Worm (Caenorhabditis elegans) whole organism, young adult: ENCODE data around the gene C29F9.6.

Source experiments
- B0336.3 ChIP-seq: fragments of 200-800 bp; sonication (Bioruptor generic); IDR thresholded peaks from 2 replicates; pipeline ENCODE4 v1.3.6; 2022; ENCODE audit warnings: missing genetic modification characterization, missing compliant biosample characterization
- C06A6.2 ChIP-seq: fragments of 200-800 bp; sonication (Bioruptor generic); conservative IDR thresholded peaks from 2 replicates; pipeline ENCODE4 v1.3.6; 2022; ENCODE audit warnings: missing genetic modification characterization, missing compliant biosample characterization
- F22D6.2 ChIP-seq: sonication (generic microtip); optimal IDR thresholded peaks from 2 replicates; lab custom pipeline; 2016; ENCODE audit warnings: mild to moderate bottlenecking, missing genetic modification characterization, missing compliant biosample characterization
- F57A8.1 ChIP-seq: fragments of 200-800 bp; sonication (Bioruptor generic); optimal IDR thresholded peaks from 2 replicates; lab custom pipeline; 2018; ENCODE audit warnings: mild to moderate bottlenecking, missing genetic modification characterization, moderate library complexity, missing compliant biosample characterization
- K11D2.4 ChIP-seq: fragments of 200-800 bp; sonication (Bioruptor generic); IDR thresholded peaks from 2 replicates; pipeline ENCODE4 v1.3.6; 2022; ENCODE audit warnings: missing genetic modification reagents, missing genetic modification characterization, missing compliant biosample characterization
- Y56A3A.18 ChIP-seq: fragments of 200-800 bp; sonication (Bioruptor generic); IDR thresholded peaks from 2 replicates; pipeline ENCODE4 v1.3.6; 2022; ENCODE audit warnings: missing genetic modification reagents, missing genetic modification characterization, missing compliant biosample characterization
- attf-3 ChIP-seq: fragments of 200-800 bp; sonication (Bioruptor generic); conservative IDR thresholded peaks from 2 replicates; pipeline ENCODE4 v1.3.6; 2022; ENCODE audit warnings: missing genetic modification reagents, missing genetic modification characterization, missing compliant biosample characterization
- attf-6 ChIP-seq: fragments of 200-800 bp; sonication (Bioruptor generic); IDR thresholded peaks from 2 replicates; pipeline ENCODE4 v1.3.6; 2022; ENCODE audit warnings: missing genetic modification reagents, missing genetic modification characterization, missing compliant biosample characterization
- cebp-1 ChIP-seq, 2 experiments: fragments of 200-800 bp in 1 of 2; sonication (Bioruptor generic) in 1 of 2; sonication (generic microtip) in 1 of 2; IDR thresholded peaks in 1 of 2; optimal IDR thresholded peaks in 1 of 2; 2 replicates each; pipeline versions ENCODE4 v1.3.6 to Lab custom; 2017 to 2022; ENCODE audit warnings: missing compliant biosample characterization in 2 of 2, missing genetic modification characterization in 2 of 2, mild to moderate bottlenecking in 1 of 2, missing genetic modification reagents in 1 of 2, moderate library complexity in 1 of 2
- ceh-27 ChIP-seq: fragments of 200-800 bp; sonication (Bioruptor generic); optimal IDR thresholded peaks from 2 replicates; lab custom pipeline; 2018; ENCODE audit warnings: mild to moderate bottlenecking, missing genetic modification characterization, moderate library complexity, missing compliant biosample characterization
- ceh-40 ChIP-seq: fragments of 200-800 bp; sonication (Bioruptor generic); IDR thresholded peaks from 2 replicates; pipeline ENCODE4 v1.3.6; 2022; ENCODE audit warnings: missing genetic modification characterization, missing compliant biosample characterization
- ceh-58 ChIP-seq: fragments of 200-800 bp; sonication (Bioruptor generic); IDR thresholded peaks from 2 replicates; pipeline ENCODE4 v1.3.6; 2022; ENCODE audit warnings: missing genetic modification characterization, missing compliant biosample characterization
- ceh-79 ChIP-seq: sonication (generic microtip); optimal IDR thresholded peaks from 2 replicates; lab custom pipeline; 2017; ENCODE audit warnings: mild to moderate bottlenecking, missing genetic modification characterization, missing compliant biosample characterization
- die-1 ChIP-seq: sonication (generic microtip); optimal IDR thresholded peaks from 2 replicates; lab custom pipeline; 2016; ENCODE audit warnings: missing genotype, mild to moderate bottlenecking, missing genetic modification characterization, missing compliant biosample characterization
- dpff-1 ChIP-seq: sonication (generic microtip); optimal IDR thresholded peaks from 2 replicates; lab custom pipeline; 2017; ENCODE audit warnings: mild to moderate bottlenecking, missing genetic modification characterization, missing compliant biosample characterization
- dpl-1 ChIP-seq: fragments of 150-350 bp; optimal IDR thresholded peaks from 2 replicates; lab custom pipeline; 2014; ENCODE audit warnings: missing biosample characterization, missing genetic modification reagents, missing genetic modification characterization
- ekl-4 ChIP-seq: fragments of 200-800 bp; sonication (Bioruptor generic); IDR thresholded peaks from 2 replicates; pipeline ENCODE4 v1.3.6; 2022; ENCODE audit warnings: missing genetic modification reagents, missing genetic modification characterization, missing compliant biosample characterization
- ets-4 ChIP-seq: fragments of 200-800 bp; sonication (Bioruptor generic); optimal IDR thresholded peaks from 2 replicates; lab custom pipeline; 2018; ENCODE audit warnings: mild to moderate bottlenecking, missing genetic modification characterization, missing compliant biosample characterization
- hmg-1.2 ChIP-seq: fragments of 200-800 bp; sonication (Bioruptor generic); IDR thresholded peaks from 2 replicates; pipeline ENCODE4 v1.3.6; 2022; ENCODE audit warnings: missing genetic modification reagents, missing genetic modification characterization, missing compliant biosample characterization
- lin-40 ChIP-seq: sonication (generic microtip); optimal IDR thresholded peaks from 2 replicates; lab custom pipeline; 2016; ENCODE audit warnings: missing genetic modification characterization, mild to moderate bottlenecking, missing compliant biosample characterization, missing genotype, missing genetic modification reagents
- lin-54 ChIP-seq: fragments of 200-800 bp; sonication (Bioruptor generic); optimal IDR thresholded peaks from 2 replicates; lab custom pipeline; 2018; ENCODE audit warnings: mild to moderate bottlenecking, missing genetic modification characterization, missing compliant biosample characterization
- lir-1 ChIP-seq: fragments of 200-800 bp; sonication (Bioruptor generic); conservative IDR thresholded peaks from 2 replicates; pipeline ENCODE4 v1.3.6; 2022; ENCODE audit warnings: missing genetic modification reagents, missing genetic modification characterization, missing compliant biosample characterization
- madf-10 ChIP-seq: sonication (generic microtip); optimal IDR thresholded peaks from 2 replicates; lab custom pipeline; 2016; ENCODE audit warnings: mild to moderate bottlenecking, missing genetic modification characterization, missing compliant biosample characterization
- mcd-1 ChIP-seq: fragments of 200-800 bp; sonication (Bioruptor generic); IDR thresholded peaks from 2 replicates; pipeline ENCODE4 v1.3.6; 2022; ENCODE audit warnings: missing genetic modification reagents, missing genetic modification characterization, missing compliant biosample characterization
- mel-28 ChIP-seq: sonication (generic microtip); optimal IDR thresholded peaks from 2 replicates; lab custom pipeline; 2016; ENCODE audit warnings: borderline replicate concordance, mild to moderate bottlenecking, missing genetic modification characterization, missing compliant biosample characterization
- mes-4 ChIP-seq: sonication (generic microtip); optimal IDR thresholded peaks from 2 replicates; lab custom pipeline; 2016; ENCODE audit warnings: missing genotype, missing genetic modification characterization, missing compliant biosample characterization
- nfya-2 ChIP-seq: fragments of 200-800 bp; sonication (Bioruptor generic); IDR thresholded peaks from 2 replicates; pipeline ENCODE4 v1.3.6; 2022; ENCODE audit warnings: missing genetic modification reagents, missing genetic modification characterization, missing compliant biosample characterization
- nhr-179 ChIP-seq: sonication (generic microtip); optimal IDR thresholded peaks from 2 replicates; lab custom pipeline; 2016; ENCODE audit warnings: mild to moderate bottlenecking, missing genetic modification characterization, missing compliant biosample characterization
- pbrm-1 ChIP-seq: fragments of 200-800 bp; sonication (Bioruptor generic); IDR thresholded peaks from 2 replicates; pipeline ENCODE4 v1.3.6; 2022; ENCODE audit warnings: missing genetic modification reagents, missing genetic modification characterization, missing compliant biosample characterization
- rec-8 ChIP-seq, 2 experiments: sonication (generic microtip); optimal IDR thresholded peaks; 2 replicates each; lab custom pipeline; 2016; ENCODE audit warnings: mild to moderate bottlenecking in 2 of 2, missing genetic modification characterization in 2 of 2, missing genetic modification reagents in 2 of 2, missing genotype in 2 of 2, missing biosample characterization in 1 of 2, missing compliant biosample characterization in 1 of 2, moderate library complexity in 1 of 2
- repo-1 ChIP-seq: sonication (generic microtip); optimal IDR thresholded peaks from 2 replicates; lab custom pipeline; 2017; ENCODE audit warnings: mild to moderate bottlenecking, missing genetic modification characterization, missing compliant biosample characterization
- sdz-38 ChIP-seq: sonication (generic microtip); optimal IDR thresholded peaks from 2 replicates; lab custom pipeline; 2016; ENCODE audit warnings: missing genotype, missing genetic modification characterization, missing compliant biosample characterization
- sea-2 ChIP-seq: fragments of 200-800 bp; sonication (Bioruptor generic); IDR thresholded peaks from 2 replicates; pipeline ENCODE4 v1.3.6; 2022; ENCODE audit warnings: missing genetic modification characterization, missing compliant biosample characterization
- snpc-3.4 ChIP-seq: sonication (generic microtip); optimal IDR thresholded peaks from 2 replicates; lab custom pipeline; 2017; ENCODE audit warnings: missing genetic modification characterization, mild to moderate bottlenecking, missing compliant biosample characterization, antibody characterized with exemption, moderate library complexity, missing genotype, missing genetic modification reagents
- snpc-4 ChIP-seq, 5 experiments: fragments of 150-350 bp in 1 of 5; sonication (generic microtip) in 4 of 5; optimal IDR thresholded peaks; 2 replicates each; lab custom pipeline; 2014 to 2018; ENCODE audit warnings: missing genetic modification characterization in 5 of 5, missing biosample characterization in 3 of 5, antibody characterized with exemption in 2 of 5, mild to moderate bottlenecking in 2 of 5, missing compliant biosample characterization in 2 of 5, missing genotype in 2 of 5, moderate library complexity in 2 of 5, missing genetic modification reagents in 1 of 5
- somi-1 ChIP-seq: fragments of 200-800 bp; sonication (Bioruptor generic); optimal IDR thresholded peaks from 2 replicates; lab custom pipeline; 2018; ENCODE audit warnings: mild to moderate bottlenecking, missing genetic modification characterization, missing compliant biosample characterization
- sptf-2 ChIP-seq: fragments of 200-800 bp; sonication (Bioruptor generic); optimal IDR thresholded peaks from 2 replicates; lab custom pipeline; 2018; ENCODE audit warnings: mild to moderate bottlenecking, missing genetic modification characterization, missing compliant biosample characterization
- tbx-9 ChIP-seq: sonication (generic microtip); optimal IDR thresholded peaks from 2 replicates; lab custom pipeline; 2016; ENCODE audit warnings: borderline replicate concordance, missing genetic modification characterization, inconsistent platforms, missing compliant biosample characterization
- zim-3 ChIP-seq: sonication (generic microtip); optimal IDR thresholded peaks from 2 replicates; lab custom pipeline; 2017; ENCODE audit warnings: mild to moderate bottlenecking, missing genetic modification characterization, moderate library complexity, missing compliant biosample characterization
- ztf-18 ChIP-seq: sonication (generic microtip); optimal IDR thresholded peaks from 2 replicates; lab custom pipeline; 2016; ENCODE audit warnings: missing genotype, mild to moderate bottlenecking, missing genetic modification characterization, missing compliant biosample characterization
- ztf-25 ChIP-seq: fragments of 200-800 bp; sonication (Bioruptor generic); IDR thresholded peaks from 2 replicates; pipeline ENCODE4 v1.3.6; 2022; ENCODE audit warnings: missing genetic modification reagents, missing genetic modification characterization, missing compliant biosample characterization
- ztf-28 ChIP-seq: fragments of 200-800 bp; sonication (Bioruptor generic); IDR thresholded peaks from 2 replicates; pipeline ENCODE4 v1.3.6; 2022; ENCODE audit warnings: missing genetic modification reagents, missing genetic modification characterization, missing compliant biosample characterization
- ztf-6 ChIP-seq: fragments of 200-800 bp; sonication (Bioruptor generic); IDR thresholded peaks from 2 replicates; pipeline ENCODE4 v1.3.6; 2022; ENCODE audit warnings: missing genetic modification reagents, missing genetic modification characterization, missing compliant biosample characterization

Gene C29F9.6

ce11 chrIII:89155-89554 is 25.5 kb upstream of the C29F9.6 start (continued):
- TF ChIP-seq ceh-79 (tag; lab: Kevin White, UChicago) = peak; percentile 76
- peak; percentile 32 for TF ChIP-seq ztf-18
- TF ChIP-seq zim-3 = peak; percentile 92
- TF ChIP-seq snpc-3.4 (tag; lab: Kevin White, UChicago) = peak; percentile 85
- peak; percentile 76 for TF ChIP-seq B0336.3
- TF ChIP-seq sdz-38 (tag; lab: Kevin White, UChicago) = no peak
- 0 out of 2 replicates have a peak, but pooled peaks have one; percentile 41 for TF ChIP-seq ceh-40 (GFP tag; lab: Robert Waterston, UW)
- 0 out of 2 replicates have a peak, but pooled peaks have one; percentile 55 for TF ChIP-seq attf-6
- TF ChIP-seq K11D2.4 (GFP tag; lab: Robert Waterston, UW) = no peak
- TF ChIP-seq somi-1 (GFP tag; lab: Kevin White, UChicago) = no peak
- TF ChIP-seq F22D6.2 = peak; percentile 5
- no peak for TF ChIP-seq lir-1 (GFP tag; lab: Robert Waterston, UW)
- peak; percentile 62 for TF ChIP-seq madf-10 (tag; lab: Kevin White, UChicago)
- TF ChIP-seq mes-4 (tag; lab: Kevin White, UChicago) = peak; percentile 8
- TF ChIP-seq snpc-4 (GFP tag; optimal IDR thresholded peaks at IDR 0.05; lab: Kevin White, UChicago) = peak; percentile 49
- TF ChIP-seq snpc-4 (tag; optimal IDR thresholded peaks at IDR 0.05; lab: Kevin White, UChicago) = peak in 3 of 4 experiments; percentile 49 to 67 (median 61)
- peak; percentile 78 for TF ChIP-seq attf-3
- no peak for TF ChIP-seq ets-4
- peak; percentile 70 for TF ChIP-seq hmg-1.2 (GFP tag; lab: Robert Waterston, UW)
- peak; percentile 75 for TF ChIP-seq ekl-4 (GFP tag; lab: Robert Waterston, UW)
- TF ChIP-seq repo-1 = peak; percentile 83
- TF ChIP-seq die-1 (tag; lab: Kevin White, UChicago) = peak; percentile 89
- TF ChIP-seq tbx-9 (tag; lab: Kevin White, UChicago) = no peak
- peak; percentile 86 for TF ChIP-seq ztf-25 (GFP tag; lab: Robert Waterston, UW)
- no peak for TF ChIP-seq dpl-1 (GFP tag; lab: Kevin White, UChicago)
- TF ChIP-seq sea-2 (GFP tag; lab: Robert Waterston, UW) = no peak
- no peak for TF ChIP-seq sptf-2 (GFP tag; lab: Kevin White, UChicago)
- TF ChIP-seq pbrm-1 = peak; percentile 79; the same call in 1 of the 2 replicates
- TF ChIP-seq rec-8 (tag; optimal IDR thresholded peaks at IDR 0.05; lab: Kevin White, UChicago) = peak; percentile 29 to 54
- no peak for TF ChIP-seq ztf-28 (GFP tag; lab: Robert Waterston, UW)
- TF ChIP-seq ztf-6 (GFP tag; lab: Robert Waterston, UW) = no peak
- no peak for TF ChIP-seq dpff-1
- TF ChIP-seq nhr-179 (tag; lab: Kevin White, UChicago) = no peak
- TF ChIP-seq lin-54 = peak; percentile 68
- TF ChIP-seq nfya-2 = peak; percentile 71; the same call in 1 of the 2 replicates
- TF ChIP-seq F57A8.1 (GFP tag; lab: Kevin White, UChicago) = no peak
- peak; percentile 53 for TF ChIP-seq mcd-1 (GFP tag; lab: Robert Waterston, UW)
- no peak for TF ChIP-seq mel-28 (tag; lab: Kevin White, UChicago)
- TF ChIP-seq cebp-1 (GFP tag; IDR thresholded peaks at IDR 0.05; lab: Robert Waterston, UW) = no peak
- TF ChIP-seq cebp-1 (tag; optimal IDR thresholded peaks at IDR 0.05; lab: Kevin White, UChicago) = peak; percentile 67
- TF ChIP-seq lin-40 (tag; lab: Kevin White, UChicago) = peak; percentile 55
- TF ChIP-seq ceh-27 (GFP tag; lab: Kevin White, UChicago) = peak; percentile 42
- no peak for TF ChIP-seq C06A6.2 (GFP tag; lab: Robert Waterston, UW)
- 0 out of 2 replicates have a peak, but pooled peaks have one; percentile 39 for TF ChIP-seq ceh-58
- TF ChIP-seq Y56A3A.18 (GFP tag; lab: Robert Waterston, UW) = peak; percentile 83; the same call in 1 of the 2 replicates
